Fruit fly (Drosophila melanogaster) whole organism, pupa: ENCODE data around the gene Vps45.

Experiments used
- CG12605 ChIP-seq: fragments of 200-800 bp; sonication (Bioruptor generic); IDR thresholded peaks from 2 replicates; pipeline ENCODE4 v1.3.6; 2022; ENCODE audit warnings: missing biosample characterization, missing genetic modification characterization
- CG13204 ChIP-seq: fragments of 200-800 bp; sonication (Bioruptor generic); optimal IDR thresholded peaks from 2 replicates; lab custom pipeline; 2018; ENCODE audit warnings: missing biosample characterization, mild to moderate bottlenecking, missing genetic modification characterization, moderate library complexity
- CG14655 ChIP-seq: fragments of 200-800 bp; sonication (Bioruptor generic); optimal IDR thresholded peaks from 3 replicates; lab custom pipeline; 2017; ENCODE audit warnings: mild to moderate bottlenecking, missing biosample characterization, missing genetic modification reagents, missing genetic modification characterization
- CG15710 ChIP-seq: fragments of 200-800 bp; sonication (Bioruptor generic); optimal IDR thresholded peaks from 2 replicates; lab custom pipeline; 2018; ENCODE audit warnings: missing biosample characterization, mild to moderate bottlenecking, missing genetic modification characterization, moderate library complexity
- CG32121 ChIP-seq: fragments of 200-800 bp; sonication (Bioruptor generic); IDR thresholded peaks from 2 replicates; pipeline ENCODE4 v1.3.6; 2022; ENCODE audit warnings: missing biosample characterization, missing genetic modification characterization
- CG4496 ChIP-seq: fragments of 200-800 bp; sonication (Bioruptor generic); IDR thresholded peaks from 3 replicates; pipeline ENCODE4 v1.3.6; 2022; ENCODE audit warnings: missing biosample characterization, missing genetic modification characterization
- CG8301 ChIP-seq: fragments of 200-800 bp; sonication (Bioruptor generic); optimal IDR thresholded peaks from 2 replicates; lab custom pipeline; 2018; ENCODE audit warnings: missing biosample characterization, mild to moderate bottlenecking, missing genetic modification characterization
- CG9948 ChIP-seq: fragments of 200-800 bp; sonication (Bioruptor generic); optimal IDR thresholded peaks from 2 replicates; lab custom pipeline; 2018; ENCODE audit warnings: missing biosample characterization, mild to moderate bottlenecking, missing genetic modification characterization, moderate library complexity
- Ets98B ChIP-seq: fragments of 200-800 bp; sonication (Bioruptor generic); IDR thresholded peaks from 2 replicates; pipeline ENCODE4 v1.3.6; 2022; ENCODE audit warnings: missing biosample characterization, missing genetic modification characterization
- Pif1A ChIP-seq: fragments of 200-800 bp; sonication (Bioruptor generic); optimal IDR thresholded peaks from 3 replicates; lab custom pipeline; 2016; ENCODE audit warnings: missing biosample characterization, missing genetic modification characterization
- Pif1B ChIP-seq: fragments of 200-800 bp; sonication (Bioruptor generic); optimal IDR thresholded peaks from 3 replicates; lab custom pipeline; 2016; ENCODE audit warnings: missing biosample characterization, missing genetic modification characterization
- fd96Ca ChIP-seq: fragments of 200-800 bp; sonication (Bioruptor generic); IDR thresholded peaks from 3 replicates; pipeline ENCODE4 v1.3.6; 2022; ENCODE audit warnings: missing biosample characterization, missing genetic modification characterization
- gl ChIP-seq: fragments of 200-800 bp; sonication (Bioruptor generic); optimal IDR thresholded peaks from 2 replicates; lab custom pipeline; 2018; ENCODE audit warnings: missing biosample characterization, mild to moderate bottlenecking, missing genetic modification characterization
- rn ChIP-seq: fragments of 200-800 bp; sonication (Bioruptor generic); IDR thresholded peaks from 2 replicates; pipeline ENCODE4 v1.3.6; 2022; ENCODE audit warnings: missing biosample characterization, missing genetic modification characterization

DNA sequence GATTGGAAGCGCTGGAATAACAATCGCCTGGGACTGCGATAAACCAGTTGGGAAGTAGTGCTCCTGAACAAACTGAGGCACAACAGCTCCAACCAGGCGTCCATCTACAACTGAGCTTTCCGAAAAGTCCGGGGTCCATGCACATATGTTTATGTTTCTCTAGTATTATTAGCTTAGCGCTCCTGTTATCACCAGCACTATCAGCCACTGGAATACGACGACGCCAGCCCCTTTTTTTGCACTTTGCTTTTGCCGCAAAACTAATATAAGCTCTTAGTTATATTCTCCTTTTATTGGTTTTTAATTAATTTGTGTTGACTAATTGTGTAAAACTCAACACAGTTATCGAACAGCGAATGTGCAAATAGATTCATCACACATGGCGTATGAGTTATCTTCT lies 7.8 kb downstream of the Vps45 start, which contains the start of gene CG9396:
- no peak for TF ChIP-seq CG15710 (tag; lab: Kevin White, UChicago)
- TF ChIP-seq CG32121 (GFP tag; lab: Robert Waterston, UW), result no peak
- no peak for TF ChIP-seq Pif1B (GFP tag; lab: Kevin White, UChicago)
- TF ChIP-seq CG9948 (tag; lab: Kevin White, UChicago), result no peak
- TF ChIP-seq fd96Ca (GFP tag; lab: Robert Waterston, UW), result no peak
- no peak for TF ChIP-seq Ets98B (GFP tag; lab: Robert Waterston, UW)
- no peak for TF ChIP-seq CG14655 (GFP tag; lab: Kevin White, UChicago)
- TF ChIP-seq CG13204 (GFP tag; lab: Kevin White, UChicago), result no peak
- no peak for TF ChIP-seq CG8301 (tag; lab: Kevin White, UChicago)
- no peak for TF ChIP-seq Pif1A (GFP tag; lab: Kevin White, UChicago)
- TF ChIP-seq CG4496, result no peak
- no peak for TF ChIP-seq gl (tag; lab: Kevin White, UChicago)
- no peak for TF ChIP-seq CG12605 (GFP tag; lab: Robert Waterston, UW)
- no peak for TF ChIP-seq rn (GFP tag; lab: Robert Waterston, UW)
